Worm (Caenorhabditis elegans) whole organism, L4 larva: Measurements from ENCODE around the gene acs-14.

Experiments
- D1046.2 ChIP-seq: fragments of 200-800 bp; sonication (Bioruptor generic); IDR thresholded peaks from 2 replicates; pipeline ENCODE4 v1.3.6; 2022; ENCODE audit warnings: missing genetic modification characterization, missing compliant biosample characterization
- Y75B8A.6 ChIP-seq: fragments of 200-800 bp; sonication (Bioruptor generic); IDR thresholded peaks from 2 replicates; pipeline ENCODE4 v1.3.6; 2022; ENCODE audit warnings: missing genetic modification reagents, missing genetic modification characterization, missing compliant biosample characterization
- aly-2 ChIP-seq: sonication (generic microtip); optimal IDR thresholded peaks from 2 replicates; lab custom pipeline; 2018; ENCODE audit warnings: missing biosample characterization, missing genetic modification characterization
- ces-1 ChIP-seq: fragments of 150-350 bp; sonication (generic microtip); optimal IDR thresholded peaks from 4 replicates; lab custom pipeline; 2014; ENCODE audit warnings: missing biosample characterization, missing genetic modification reagents, missing genetic modification characterization
- fkh-10 ChIP-seq: fragments of 150-350 bp; optimal IDR thresholded peaks from 2 replicates; lab custom pipeline; 2014; ENCODE audit warnings: missing biosample characterization, missing genetic modification reagents, missing genetic modification characterization
- lin-39 ChIP-seq: fragments of 150-350 bp; optimal IDR thresholded peaks from 2 replicates; lab custom pipeline; 2014; ENCODE audit warnings: missing biosample characterization, missing genetic modification reagents, missing genetic modification characterization
- mdl-1 ChIP-seq, 2 experiments: fragments of 150-350 bp in 1 of 2; sonication (generic microtip) in 1 of 2; optimal IDR thresholded peaks; 2 replicates each; lab custom pipeline; 2014 to 2017; ENCODE audit warnings: missing biosample characterization in 2 of 2, missing genetic modification characterization in 2 of 2
- nhr-10 ChIP-seq: fragments of 150-350 bp; optimal IDR thresholded peaks from 2 replicates; lab custom pipeline; 2014; ENCODE audit warnings: missing biosample characterization, missing genetic modification characterization
- php-3 ChIP-seq: fragments of 200-800 bp; sonication (Bioruptor generic); IDR thresholded peaks from 2 replicates; pipeline ENCODE4 v1.3.6; 2022; ENCODE audit warnings: missing genetic modification reagents, missing genetic modification characterization, missing compliant biosample characterization
- tag-97 ChIP-seq: fragments of 200-800 bp; sonication (Bioruptor generic); IDR thresholded peaks from 2 replicates; pipeline ENCODE4 v1.3.6; 2022; ENCODE audit warnings: missing genetic modification characterization, missing compliant biosample characterization

DNA sequence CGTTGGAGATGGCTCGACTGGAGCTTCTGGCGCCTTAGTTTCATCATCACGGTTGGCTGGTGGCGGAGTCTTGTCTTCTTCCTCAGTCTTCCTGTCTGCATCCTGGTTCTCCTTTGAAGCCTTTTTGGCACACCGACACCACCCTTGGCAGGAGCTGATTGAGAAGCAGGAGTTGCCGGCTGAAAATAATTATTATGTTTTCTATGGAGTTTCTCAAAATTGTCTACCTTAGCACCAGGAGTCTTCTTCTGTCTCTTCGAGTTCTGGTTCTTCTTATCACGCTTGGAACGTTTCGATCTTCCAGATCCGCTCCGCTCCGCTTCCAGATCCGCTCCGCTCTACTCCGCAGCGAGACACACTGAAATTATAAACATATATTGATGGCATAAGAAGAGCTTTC lies 27.4 kb upstream of the acs-14 start, which contains the start of gene K06A4.6:
- no peak for TF ChIP-seq mdl-1 (tag; optimal IDR thresholded peaks at IDR 0.05; lab: Kevin White, UChicago)
- no peak for TF ChIP-seq Y75B8A.6 (GFP tag; lab: Robert Waterston, UW)
- no peak for TF ChIP-seq php-3 (GFP tag; lab: Robert Waterston, UW)
- no peak for TF ChIP-seq ces-1 (GFP tag; lab: Kevin White, UChicago)
- TF ChIP-seq aly-2 (tag; lab: Kevin White, UChicago), result no peak
- no peak for TF ChIP-seq tag-97 (GFP tag; lab: Robert Waterston, UW)
- no peak for TF ChIP-seq nhr-10
- no peak for TF ChIP-seq fkh-10 (GFP tag; lab: Kevin White, UChicago)
- TF ChIP-seq D1046.2 (GFP tag; lab: Robert Waterston, UW), result no peak
- TF ChIP-seq lin-39 (tag; lab: Kevin White, UChicago), result no peak
